Fruit fly (Drosophila melanogaster) whole organism, embryonic: Measurements from ENCODE around the gene mRpL3.

Experiments used
- B-H2 ChIP-seq: fragments of 200-800 bp; sonication (Bioruptor generic); optimal IDR thresholded peaks from 2 replicates; lab custom pipeline; 2018; ENCODE audit warnings: missing biosample characterization, mild to moderate bottlenecking, missing genetic modification characterization
- CG10565 ChIP-seq: fragments of 200-800 bp; sonication (Bioruptor generic); optimal IDR thresholded peaks from 3 replicates; lab custom pipeline; 2016; ENCODE audit warnings: missing biosample characterization, mild to moderate bottlenecking, missing genetic modification characterization
- CG12391 ChIP-seq: fragments of 200-800 bp; sonication (Bioruptor generic); optimal IDR thresholded peaks from 3 replicates; lab custom pipeline; 2018; ENCODE audit warnings: missing biosample characterization, mild to moderate bottlenecking, missing genetic modification characterization, moderate library complexity
- CG12942 ChIP-seq: fragments of 200-800 bp; sonication (Bioruptor generic); optimal IDR thresholded peaks from 3 replicates; lab custom pipeline; 2016; ENCODE audit warnings: missing biosample characterization, missing genetic modification characterization
- CG14014 ChIP-seq: fragments of 200-800 bp; sonication (Bioruptor generic); IDR thresholded peaks from 2 replicates; pipeline ENCODE4 v1.3.6; 2022; ENCODE audit warnings: missing biosample characterization, missing genetic modification characterization
- CG15479 ChIP-seq: fragments of 200-800 bp; sonication (Bioruptor generic); optimal IDR thresholded peaks from 3 replicates; lab custom pipeline; 2019; ENCODE audit warnings: missing biosample characterization, mild to moderate bottlenecking, missing genetic modification characterization, moderate library complexity
- CG17186 ChIP-seq: fragments of 200-800 bp; sonication (Bioruptor generic); optimal IDR thresholded peaks from 3 replicates; lab custom pipeline; 2017; ENCODE audit warnings: missing biosample characterization, missing genetic modification reagents, missing genetic modification characterization
- CG17568 ChIP-seq: fragments of 200-800 bp; sonication (Bioruptor generic); optimal IDR thresholded peaks from 2 replicates; lab custom pipeline; 2018; ENCODE audit warnings: missing biosample characterization, mild to moderate bottlenecking, missing genetic modification characterization, moderate library complexity
- CG31388 ChIP-seq: fragments of 200-800 bp; sonication (Bioruptor generic); optimal IDR thresholded peaks from 2 replicates; lab custom pipeline; 2016; ENCODE audit warnings: missing biosample characterization, missing genetic modification characterization
- CG33557 ChIP-seq: fragments of 200-800 bp; sonication (Bioruptor generic); optimal IDR thresholded peaks from 2 replicates; lab custom pipeline; 2019; ENCODE audit warnings: missing biosample characterization, mild to moderate bottlenecking, missing genetic modification characterization, moderate library complexity
- CG34376 ChIP-seq: fragments of 200-800 bp; sonication (Bioruptor generic); optimal IDR thresholded peaks from 2 replicates; lab custom pipeline; 2018; ENCODE audit warnings: missing biosample characterization, mild to moderate bottlenecking, missing genetic modification characterization
- CG4707 ChIP-seq: fragments of 200-800 bp; sonication (Bioruptor generic); optimal IDR thresholded peaks from 2 replicates; lab custom pipeline; 2018; ENCODE audit warnings: missing biosample characterization, mild to moderate bottlenecking, missing genetic modification characterization, moderate library complexity
- CG7928 ChIP-seq: fragments of 200-800 bp; sonication (Bioruptor generic); optimal IDR thresholded peaks from 2 replicates; lab custom pipeline; 2017; ENCODE audit warnings: missing biosample characterization, mild to moderate bottlenecking, missing genetic modification characterization
- CG8944 ChIP-seq: fragments of 200-800 bp; sonication (Bioruptor generic); optimal IDR thresholded peaks from 3 replicates; lab custom pipeline; 2016; ENCODE audit warnings: missing biosample characterization, missing genetic modification characterization
- Dad ChIP-seq: fragments of 200-800 bp; sonication (Bioruptor generic); optimal IDR thresholded peaks from 3 replicates; lab custom pipeline; 2016; ENCODE audit warnings: missing biosample characterization, missing genetic modification characterization
- Dek ChIP-seq: fragments of 200-800 bp; sonication (Bioruptor generic); optimal IDR thresholded peaks from 3 replicates; lab custom pipeline; 2019; ENCODE audit warnings: missing biosample characterization, mild to moderate bottlenecking, missing genetic modification characterization, moderate library complexity
- Eip74EF ChIP-seq, 2 experiments: fragments of 200-800 bp in 1 of 2; fragments of >200 bp in 1 of 2; sonication (Bioruptor generic) in 1 of 2; optimal IDR thresholded peaks; 2 replicates each; lab custom pipeline; 2017 to 2019; ENCODE audit warnings: missing biosample characterization in 2 of 2, missing genetic modification characterization in 2 of 2, mild to moderate bottlenecking in 1 of 2, moderate library complexity in 1 of 2
- Ets97D ChIP-seq: fragments of 200-800 bp; sonication (Bioruptor generic); optimal IDR thresholded peaks from 3 replicates; lab custom pipeline; 2016; ENCODE audit warnings: missing biosample characterization, missing genetic modification characterization
- Fer3 ChIP-seq: fragments of 200-800 bp; sonication (Bioruptor generic); optimal IDR thresholded peaks from 2 replicates; lab custom pipeline; 2018; ENCODE audit warnings: missing biosample characterization, mild to moderate bottlenecking, missing genetic modification characterization, moderate library complexity
- GATAe ChIP-seq: fragments of 200-800 bp; sonication (Bioruptor generic); conservative IDR thresholded peaks from 2 replicates; pipeline ENCODE4 v1.3.6; 2022; ENCODE audit warnings: missing biosample characterization, missing genetic modification characterization
- Lim3 ChIP-seq: fragments of 200-800 bp; sonication (Bioruptor generic); IDR thresholded peaks from 2 replicates; pipeline ENCODE4 v1.3.6; 2022; ENCODE audit warnings: missing biosample characterization, missing genetic modification characterization
- Med ChIP-seq: fragments of 200-800 bp; sonication (Bioruptor generic); peaks from one replicate; lab custom pipeline; 2016; ENCODE audit warnings: missing biosample characterization, missing genetic modification characterization, mild to moderate bottlenecking, inconsistent platforms, moderate library complexity
- Myb ChIP-seq: fragments of 200-800 bp; sonication (Bioruptor generic); optimal IDR thresholded peaks from 2 replicates; lab custom pipeline; 2016; ENCODE audit warnings: missing biosample characterization, missing genetic modification characterization
- Nf-YB ChIP-seq: fragments of 200-800 bp; sonication (Bioruptor generic); optimal IDR thresholded peaks from 3 replicates; lab custom pipeline; 2019; ENCODE audit warnings: missing biosample characterization, mild to moderate bottlenecking, missing genetic modification characterization, moderate library complexity
- Optix ChIP-seq: fragments of 200-800 bp; sonication (Bioruptor generic); IDR thresholded peaks from 3 replicates; pipeline ENCODE4 v1.3.6; 2022; ENCODE audit warnings: missing biosample characterization, missing genetic modification characterization
- Pdp1 ChIP-seq, 2 experiments: fragments of 200-800 bp; sonication (Bioruptor generic); optimal IDR thresholded peaks; 3 replicates each; lab custom pipeline; 2016; ENCODE audit warnings: missing biosample characterization in 2 of 2, missing genetic modification characterization in 2 of 2, mild to moderate bottlenecking in 1 of 2, moderate library complexity in 1 of 2
- bigmax ChIP-seq: fragments of 200-800 bp; sonication (Bioruptor generic); optimal IDR thresholded peaks from 2 replicates; lab custom pipeline; 2018; ENCODE audit warnings: missing biosample characterization, mild to moderate bottlenecking, missing genetic modification characterization
- cg ChIP-seq: fragments of 200-800 bp; sonication (Bioruptor generic); optimal IDR thresholded peaks from 3 replicates; lab custom pipeline; 2019; ENCODE audit warnings: missing biosample characterization, mild to moderate bottlenecking, missing genetic modification characterization, moderate library complexity
- dmrt99B ChIP-seq: fragments of 200-800 bp; sonication (Bioruptor generic); optimal IDR thresholded peaks from 2 replicates; lab custom pipeline; 2018; ENCODE audit warnings: missing biosample characterization, mild to moderate bottlenecking, missing genetic modification characterization, moderate library complexity
- exex ChIP-seq: fragments of 200-800 bp; sonication (Bioruptor generic); optimal IDR thresholded peaks from 4 replicates; lab custom pipeline; 2018; ENCODE audit warnings: missing biosample characterization, mild to moderate bottlenecking, missing genetic modification characterization, moderate library complexity
- ftz-f1 ChIP-seq: fragments of 200-800 bp; sonication (Bioruptor generic); optimal IDR thresholded peaks from 2 replicates; lab custom pipeline; 2016; ENCODE audit warnings: missing biosample characterization, missing genetic modification characterization
- grau ChIP-seq: fragments of 200-800 bp; optimal IDR thresholded peaks from 3 replicates; lab custom pipeline; 2019; ENCODE audit warnings: missing biosample characterization, mild to moderate bottlenecking, missing genetic modification characterization, moderate library complexity
- h ChIP-seq: fragments of >200 bp; optimal IDR thresholded peaks from 2 replicates; lab custom pipeline; 2017
- jigr1 ChIP-seq: fragments of 200-800 bp; sonication (Bioruptor generic); IDR thresholded peaks from 3 replicates; pipeline ENCODE4 v1.3.6; 2022; ENCODE audit warnings: missing biosample characterization, missing genetic modification characterization
- knrl ChIP-seq: fragments of 200-800 bp; sonication (Bioruptor generic); IDR thresholded peaks from 3 replicates; pipeline ENCODE4 v1.3.6; 2022; ENCODE audit warnings: missing biosample characterization, missing genetic modification characterization; ENCODE audit not compliant: partially characterized antibody
- mam ChIP-seq: fragments of 200-800 bp; sonication (Bioruptor generic); optimal IDR thresholded peaks from 3 replicates; lab custom pipeline; 2016; ENCODE audit warnings: missing biosample characterization, missing genetic modification characterization
- odd ChIP-seq: fragments of 200-800 bp; sonication (Bioruptor generic); optimal IDR thresholded peaks from 2 replicates; lab custom pipeline; 2017; ENCODE audit warnings: missing biosample characterization, mild to moderate bottlenecking, missing genetic modification characterization
- pzg ChIP-seq: fragments of 200-800 bp; sonication (Bioruptor generic); optimal IDR thresholded peaks from 3 replicates; lab custom pipeline; 2018; ENCODE audit warnings: missing biosample characterization, mild to moderate bottlenecking, missing genetic modification characterization, moderate library complexity
- rib ChIP-seq: fragments of 200-800 bp; sonication (Bioruptor generic); IDR thresholded peaks from 2 replicates; pipeline ENCODE4 v1.3.6; 2022; ENCODE audit warnings: missing biosample characterization, missing genetic modification characterization
- sc ChIP-seq, 3 experiments: fragments of >200 bp in 2 of 3; fragments of 200-800 bp in 1 of 3; sonication (Bioruptor generic) in 1 of 3; optimal IDR thresholded peaks; 2 replicates in 2 of 3; 3 replicates in 1 of 3; lab custom pipeline; 2017; ENCODE audit warnings: mild to moderate bottlenecking in 1 of 3, missing biosample characterization in 1 of 3, missing genetic modification characterization in 1 of 3, missing genetic modification reagents in 1 of 3
- sim ChIP-seq: fragments of 200-800 bp; sonication (Bioruptor generic); IDR thresholded peaks from 2 replicates; pipeline ENCODE4 v1.3.6; 2022; ENCODE audit warnings: missing biosample characterization, missing genetic modification characterization
- sisA ChIP-seq: fragments of 200-800 bp; sonication (Bioruptor generic); IDR thresholded peaks from 2 replicates; pipeline ENCODE4 v1.3.6; 2022; ENCODE audit warnings: missing biosample characterization, missing genetic modification characterization
- sug ChIP-seq: fragments of 200-800 bp; optimal IDR thresholded peaks from 2 replicates; lab custom pipeline; 2019; ENCODE audit warnings: missing biosample characterization, mild to moderate bottlenecking, missing genetic modification characterization, moderate library complexity
- tna ChIP-seq: fragments of 200-800 bp; sonication (Bioruptor generic); IDR thresholded peaks from 2 replicates; pipeline ENCODE4 v1.3.6; 2022; ENCODE audit warnings: missing biosample characterization, missing genetic modification characterization; ENCODE audit not compliant: partially characterized antibody
- unpg ChIP-seq: fragments of 200-800 bp; sonication (Bioruptor generic); optimal IDR thresholded peaks from 3 replicates; lab custom pipeline; 2018; ENCODE audit warnings: missing biosample characterization, mild to moderate bottlenecking, missing genetic modification characterization, moderate library complexity
- vfl ChIP-seq: fragments of 200-800 bp; sonication (Bioruptor generic); optimal IDR thresholded peaks from 2 replicates; lab custom pipeline; 2016; ENCODE audit warnings: missing biosample characterization, missing genetic modification characterization
- z ChIP-seq: fragments of 200-800 bp; sonication (Bioruptor generic); IDR thresholded peaks from 3 replicates; pipeline ENCODE4 v1.3.6; 2022; ENCODE audit warnings: missing biosample characterization, missing genetic modification characterization
- zen ChIP-seq: fragments of 200-800 bp; sonication (Bioruptor generic); optimal IDR thresholded peaks from 3 replicates; lab custom pipeline; 2018; ENCODE audit warnings: missing biosample characterization, mild to moderate bottlenecking, missing genetic modification characterization, moderate library complexity

mRpL3 gene

DNA sequence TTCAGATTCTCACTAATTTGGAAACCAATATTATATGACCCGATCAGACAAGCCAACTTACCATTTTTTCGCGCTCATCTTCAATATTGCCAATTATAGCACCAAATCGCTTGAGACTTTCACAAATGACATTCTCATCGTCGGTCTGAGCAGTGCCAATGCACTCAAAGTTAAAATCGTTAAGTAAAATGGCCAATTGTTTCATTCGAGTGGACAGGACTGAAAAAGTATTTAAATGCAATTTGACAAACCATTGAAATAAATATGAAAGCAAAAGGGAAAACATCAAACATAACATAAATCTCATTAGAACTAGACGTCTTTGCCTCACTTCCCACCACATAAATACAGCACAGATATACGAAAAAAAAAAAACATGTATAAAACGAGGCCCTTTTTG, 5.0 kb upstream of the mRpL3 start, which contains the start of gene CG8260:
Gene CG8260, plus strand, starts transcription at position 301 of the 400 bp plus-strand sequence.
- TF ChIP-seq CG10565 (GFP tag; lab: Kevin White, UChicago) = no peak
- TF ChIP-seq bigmax (GFP tag; lab: Kevin White, UChicago) = no peak
- no peak for TF ChIP-seq GATAe (GFP tag; lab: Robert Waterston, UW)
- no peak for TF ChIP-seq dmrt99B
- TF ChIP-seq z = no peak
- no peak for TF ChIP-seq CG33557 (GFP tag; lab: Kevin White, UChicago)
- TF ChIP-seq tna (GFP tag; lab: Robert Waterston, UW) = no peak
- TF ChIP-seq Eip74EF (GFP tag; optimal IDR thresholded peaks at IDR 0.05; lab: Kevin White, UChicago) = no peak
- no peak for TF ChIP-seq mam (GFP tag; lab: Kevin White, UChicago)
- no peak for TF ChIP-seq Dek
- no peak for TF ChIP-seq odd
- TF ChIP-seq sisA (GFP tag; lab: Robert Waterston, UW) = no peak
- no peak for TF ChIP-seq CG14014 (GFP tag; lab: Robert Waterston, UW)
- no peak for TF ChIP-seq pzg (GFP tag; lab: Kevin White, UChicago)
- no peak for TF ChIP-seq vfl (GFP tag; lab: Kevin White, UChicago)
- no peak for TF ChIP-seq sim
- TF ChIP-seq, all 482 proteins: peak for 0

dm6 chrX:15758692-15759240, 2.3 kb upstream of the mRpL3 start:
- TF ChIP-seq jigr1 (GFP tag; lab: Robert Waterston, UW) (no peak), sc (optimal IDR thresholded peaks at IDR 0.05; lab: Kevin White, UChicago) (no peak), sc (GFP tag; optimal IDR thresholded peaks at IDR 0.05; lab: Kevin White, UChicago) (no peak), Med (GFP tag; lab: Kevin White, UChicago) (peak; percentile 58), Optix (no peak), Lim3 (GFP tag; lab: Robert Waterston, UW) (no peak), CG31388 (no peak), Pdp1 (GFP tag; optimal IDR thresholded peaks at IDR 0.05; lab: Kevin White, UChicago) (peak in 1 of 2 experiments; percentile 54), CG7928 (no peak), CG15479 (GFP tag; lab: Kevin White, UChicago) (peak; percentile 17), rib (GFP tag; lab: Robert Waterston, UW) (no peak), CG12942 (no peak), grau (tag; lab: Kevin White, UChicago) (peak; percentile 60), h (lab: Kevin White, UChicago) (no peak), knrl (GFP tag; lab: Robert Waterston, UW) (no peak), ftz-f1 (GFP tag; lab: Kevin White, UChicago) (no peak), CG17568 (GFP tag; lab: Kevin White, UChicago) (no peak), Myb (GFP tag; lab: Kevin White, UChicago) (no peak), CG12391 (no peak), Ets97D (no peak), CG4707 (no peak), CG17186 (GFP tag; lab: Kevin White, UChicago) (no peak), cg (GFP tag; lab: Kevin White, UChicago) (peak; percentile 9), Nf-YB (GFP tag; lab: Kevin White, UChicago) (no peak), exex (tag; lab: Kevin White, UChicago) (peak; percentile 70), sug (tag; lab: Kevin White, UChicago) (peak; percentile 19), CG34376 (peak; percentile 30), mam (GFP tag; lab: Kevin White, UChicago) (no peak), unpg (GFP tag; lab: Kevin White, UChicago) (no peak), zen (tag; lab: Kevin White, UChicago) (no peak), CG8944 (no peak), Dad (no peak), B-H2 (peak; percentile 0), Fer3 (tag; lab: Kevin White, UChicago) (no peak)
